Worm (Caenorhabditis elegans) whole organism, L1 larva: ENCODE data around the gene slc-17.7.

ENCODE experiments used
- C34B4.2 ChIP-seq: sonication (generic microtip); optimal IDR thresholded peaks from 2 replicates; lab custom pipeline; 2017; ENCODE audit warnings: mild to moderate bottlenecking, missing genetic modification characterization, missing compliant biosample characterization
- aha-1 ChIP-seq: fragments of 150-350 bp; optimal IDR thresholded peaks from 2 replicates; lab custom pipeline; 2014; ENCODE audit warnings: missing biosample characterization, missing genetic modification characterization
- ceh-82 ChIP-seq, 3 experiments: fragments of 150-350 bp in 1 of 3; sonication (generic microtip) in 2 of 3; optimal IDR thresholded peaks; 2 replicates each; lab custom pipeline; 2014 to 2017; ENCODE audit warnings: missing biosample characterization in 3 of 3, missing genetic modification characterization in 3 of 3
- ces-1 ChIP-seq: fragments of 150-350 bp; optimal IDR thresholded peaks from 2 replicates; lab custom pipeline; 2014; ENCODE audit warnings: missing biosample characterization, missing genetic modification reagents, missing genetic modification characterization
- dpl-1 ChIP-seq, 3 experiments: fragments of 150-350 bp in 2 of 3; sonication (generic microtip) in 1 of 3; optimal IDR thresholded peaks; 2 replicates each; lab custom pipeline; 2014 to 2017; ENCODE audit warnings: missing biosample characterization in 3 of 3, missing genetic modification characterization in 3 of 3, missing genetic modification reagents in 3 of 3
- egl-13 ChIP-seq: sonication (generic microtip); optimal IDR thresholded peaks from 2 replicates; lab custom pipeline; 2016; ENCODE audit warnings: missing genotype, missing genetic modification reagents, missing genetic modification characterization, missing compliant biosample characterization
- elt-2 ChIP-seq: sonication (generic microtip); optimal IDR thresholded peaks from 2 replicates; lab custom pipeline; 2016; ENCODE audit warnings: missing genetic modification characterization, mild to moderate bottlenecking, inconsistent platforms, missing compliant biosample characterization, missing genetic modification reagents
- fkh-10 ChIP-seq: sonication (generic microtip); optimal IDR thresholded peaks from 2 replicates; lab custom pipeline; 2017; ENCODE audit warnings: missing biosample characterization, missing genetic modification reagents, missing genetic modification characterization
- fkh-8 ChIP-seq: sonication (generic microtip); optimal IDR thresholded peaks from 2 replicates; lab custom pipeline; 2016; ENCODE audit warnings: mild to moderate bottlenecking, missing genetic modification characterization, missing compliant biosample characterization
- hlh-4 ChIP-seq: sonication (generic microtip); optimal IDR thresholded peaks from 2 replicates; lab custom pipeline; 2016; ENCODE audit warnings: mild to moderate bottlenecking, missing genetic modification characterization, missing compliant biosample characterization
- lin-14 ChIP-seq: fragments of 200-800 bp; sonication (Bioruptor generic); optimal IDR thresholded peaks from 2 replicates; lab custom pipeline; 2018; ENCODE audit warnings: mild to moderate bottlenecking, missing genetic modification characterization, moderate library complexity, missing compliant biosample characterization
- lin-35 ChIP-seq, 2 experiments: fragments of 150-350 bp; optimal IDR thresholded peaks; 2 replicates each; lab custom pipeline; 2014; ENCODE audit warnings: missing biosample characterization in 2 of 2, missing genetic modification characterization in 2 of 2, missing genetic modification reagents in 2 of 2
- lsy-2 ChIP-seq, 2 experiments: fragments of 150-350 bp; optimal IDR thresholded peaks; 2 replicates each; lab custom pipeline; 2014; ENCODE audit warnings: missing biosample characterization in 2 of 2, missing genetic modification characterization in 2 of 2
- mab-9 ChIP-seq: fragments of 200-800 bp; sonication (Bioruptor generic); IDR thresholded peaks from 2 replicates; pipeline ENCODE4 v1.3.6; 2022; ENCODE audit warnings: missing genetic modification reagents, missing genetic modification characterization, missing compliant biosample characterization
- mdl-1 ChIP-seq, 2 experiments: fragments of 150-350 bp; optimal IDR thresholded peaks; 2 replicates each; lab custom pipeline; 2014 to 2017; ENCODE audit warnings: missing biosample characterization in 2 of 2, missing genetic modification characterization in 2 of 2, inconsistent platforms in 1 of 2
- mep-1 ChIP-seq: fragments of 150-350 bp; optimal IDR thresholded peaks from 2 replicates; lab custom pipeline; 2014; ENCODE audit warnings: missing biosample characterization, missing genetic modification characterization
- nhr-12 ChIP-seq: sonication (generic microtip); optimal IDR thresholded peaks from 2 replicates; lab custom pipeline; 2017; ENCODE audit warnings: missing biosample characterization, missing genetic modification characterization
- nhr-28 ChIP-seq: fragments of 150-350 bp; optimal IDR thresholded peaks from 2 replicates; lab custom pipeline; 2014; ENCODE audit warnings: missing biosample characterization, missing genetic modification characterization
- nhr-47 ChIP-seq: sonication (generic microtip); optimal IDR thresholded peaks from 2 replicates; lab custom pipeline; 2016; ENCODE audit warnings: mild to moderate bottlenecking, missing genetic modification characterization, moderate library complexity, missing compliant biosample characterization
- nhr-71 ChIP-seq: sonication (generic microtip); optimal IDR thresholded peaks from 2 replicates; lab custom pipeline; 2016; ENCODE audit warnings: mild to moderate bottlenecking, missing genetic modification characterization, moderate library complexity, missing compliant biosample characterization
- nhr-77 ChIP-seq: fragments of 150-350 bp; optimal IDR thresholded peaks from 2 replicates; lab custom pipeline; 2014; ENCODE audit warnings: missing biosample characterization, missing genetic modification characterization
- nhr-85 ChIP-seq: sonication (generic microtip); peaks from one replicate; lab custom pipeline; 2016; ENCODE audit warnings: missing genetic modification characterization, inconsistent platforms, missing compliant biosample characterization
- skn-1 ChIP-seq: fragments of 150-350 bp; optimal IDR thresholded peaks from 2 replicates; lab custom pipeline; 2014; ENCODE audit warnings: missing biosample characterization, missing genetic modification characterization
- snu-23 ChIP-seq: sonication (generic microtip); optimal IDR thresholded peaks from 2 replicates; lab custom pipeline; 2016; ENCODE audit warnings: missing genetic modification characterization, missing compliant biosample characterization
- sox-4 ChIP-seq: sonication (generic microtip); optimal IDR thresholded peaks from 2 replicates; lab custom pipeline; 2016; ENCODE audit warnings: missing genetic modification characterization, missing compliant biosample characterization
- sup-37 ChIP-seq: fragments of 200-800 bp; sonication (Bioruptor generic); optimal IDR thresholded peaks from 2 replicates; lab custom pipeline; 2018; ENCODE audit warnings: mild to moderate bottlenecking, missing genetic modification characterization, missing compliant biosample characterization
- swsn-7 ChIP-seq: sonication (generic microtip); optimal IDR thresholded peaks from 2 replicates; lab custom pipeline; 2016; ENCODE audit warnings: missing genetic modification characterization, missing compliant biosample characterization
- unc-30 ChIP-seq: sonication (generic microtip); optimal IDR thresholded peaks from 2 replicates; lab custom pipeline; 2017; ENCODE audit warnings: missing biosample characterization, missing genetic modification characterization
- unc-62 ChIP-seq: fragments of 150-350 bp; optimal IDR thresholded peaks from 2 replicates; lab custom pipeline; 2014; ENCODE audit warnings: missing biosample characterization, missing genetic modification reagents, missing genetic modification characterization
- unc-86 ChIP-seq: sonication (generic microtip); optimal IDR thresholded peaks from 2 replicates; lab custom pipeline; 2016; ENCODE audit warnings: missing genetic modification characterization, missing compliant biosample characterization
- ztf-11 ChIP-seq, 2 experiments: sonication (generic microtip); optimal IDR thresholded peaks; 2 replicates each; lab custom pipeline; 2016 to 2017; ENCODE audit warnings: missing genetic modification characterization in 2 of 2, missing biosample characterization in 1 of 2, missing compliant biosample characterization in 1 of 2

slc-17.7 gene

ce11 chrV:9218655-9219389 lies 47.5 kb downstream of the slc-17.7 start:
- TF ChIP-seq nhr-47 (tag; lab: Kevin White, UChicago): peak; percentile 14
- TF ChIP-seq snu-23 (GFP tag; lab: Kevin White, UChicago): peak; percentile 8
- peak; percentile 2 for TF ChIP-seq elt-2 (tag; lab: Kevin White, UChicago)
- TF ChIP-seq swsn-7 (tag; lab: Kevin White, UChicago): peak; percentile 8
- peak; percentile 23 for TF ChIP-seq unc-86 (tag; lab: Kevin White, UChicago)
- peak in 1 of 3 experiments; percentile 42 for TF ChIP-seq ceh-82 (tag; optimal IDR thresholded peaks at IDR 0.05; lab: Kevin White, UChicago)
- TF ChIP-seq mep-1 (tag; lab: Kevin White, UChicago): no peak
- TF ChIP-seq dpl-1 (GFP tag; optimal IDR thresholded peaks at IDR 0.05; lab: Kevin White, UChicago): peak in 1 of 3 experiments; percentile 27
- peak in 1 of 2 experiments; percentile 17 for TF ChIP-seq lin-35 (GFP tag; optimal IDR thresholded peaks at IDR 0.05; lab: Kevin White, UChicago)
- no peak for TF ChIP-seq nhr-12 (tag; lab: Kevin White, UChicago)
- TF ChIP-seq lsy-2 (tag; optimal IDR thresholded peaks at IDR 0.05; lab: Kevin White, UChicago): peak in 1 of 2 experiments; percentile 6
- TF ChIP-seq skn-1: peak; percentile 22
- TF ChIP-seq mab-9 (GFP tag; lab: Robert Waterston, UW): peak; percentile 45; the same call in 1 of the 2 replicates
- TF ChIP-seq nhr-71 (tag; lab: Kevin White, UChicago): peak; percentile 29
- TF ChIP-seq fkh-8 (tag; lab: Kevin White, UChicago): peak; percentile 23
- TF ChIP-seq aha-1 (tag; lab: Kevin White, UChicago): no peak
- peak; percentile 86 for TF ChIP-seq lin-14 (GFP tag; lab: Kevin White, UChicago)
- no peak for TF ChIP-seq hlh-4 (tag; lab: Kevin White, UChicago)
- no peak for TF ChIP-seq nhr-77
- no peak for TF ChIP-seq sox-4 (tag; lab: Kevin White, UChicago)
- TF ChIP-seq unc-62 (GFP tag; lab: Kevin White, UChicago): no peak
- TF ChIP-seq nhr-28: no peak
- TF ChIP-seq fkh-10: peak; percentile 35

DNA sequence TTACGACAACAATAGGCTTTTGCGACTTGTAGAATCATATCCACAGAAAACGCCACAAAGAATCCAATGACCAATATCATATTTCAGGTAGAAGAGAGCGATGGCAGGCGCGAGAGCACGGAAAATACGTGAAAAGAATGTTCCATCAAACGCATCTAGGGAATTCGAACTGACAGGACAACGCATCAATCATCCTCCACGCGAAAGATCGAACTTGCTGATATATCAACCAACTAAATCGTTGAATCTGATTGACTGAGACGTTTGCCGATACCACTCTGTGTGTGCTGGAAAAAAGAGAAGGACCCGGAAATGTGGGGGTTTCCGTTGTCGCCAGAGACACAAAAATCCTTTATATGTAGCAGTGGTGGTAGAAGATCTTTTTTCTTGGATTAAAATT lies 48.1 kb downstream of the slc-17.7 start:
- no peak for TF ChIP-seq C34B4.2 (tag; lab: Kevin White, UChicago)
- no peak for TF ChIP-seq mdl-1 (tag; optimal IDR thresholded peaks at IDR 0.05; lab: Kevin White, UChicago)
- TF ChIP-seq nhr-85 (tag; lab: Kevin White, UChicago): peak; percentile 38
- TF ChIP-seq unc-30 (tag; lab: Kevin White, UChicago): no peak
- no peak for TF ChIP-seq nhr-28
- no peak for TF ChIP-seq ztf-11 (tag; optimal IDR thresholded peaks at IDR 0.05; lab: Kevin White, UChicago)
- no peak for TF ChIP-seq lin-35 (GFP tag; optimal IDR thresholded peaks at IDR 0.05; lab: Kevin White, UChicago)
- TF ChIP-seq elt-2 (tag; lab: Kevin White, UChicago): no peak
- TF ChIP-seq lin-14 (GFP tag; lab: Kevin White, UChicago): peak; percentile 21
- peak in 1 of 3 experiments; percentile 1 for TF ChIP-seq ceh-82 (tag; optimal IDR thresholded peaks at IDR 0.05; lab: Kevin White, UChicago)
- no peak for TF ChIP-seq ces-1
- no peak for TF ChIP-seq sox-4 (tag; lab: Kevin White, UChicago)
- TF ChIP-seq egl-13 (tag; lab: Kevin White, UChicago): no peak

- no peak for TF ChIP-seq sup-37
Measured at ce11 chrV:9217158-9217557, 49.1 kb downstream of the slc-17.7 start, which contains the start of gene pacs-1. TSS of gene pacs-1 (minus strand) at chrV:9217258.
